3 worm cellular contexts compared by ENCODE assay signal in genomic region chrIV:1224781-1225180, ce11.
TF ChIP-seq lines count a peak whose summit lies in the region.

No protein-coding gene starts in this region.

TF ChIP-seq in whole organism, L1 larva, 84 proteins besides CTCF, POLR2A, EP300 and RAD21:
- TF ChIP-seq blmp-1 (tag; optimal IDR thresholded peaks at IDR 0.05; lab: Kevin White, UChicago) (peak; percentile 94), fkh-4 (tag; optimal IDR thresholded peaks at IDR 0.05; lab: Kevin White, UChicago; ENCODE audit: borderline replicate concordance) (no peak), alr-1 (tag; optimal IDR thresholded peaks at IDR 0.05; lab: Kevin White, UChicago; ENCODE audit: borderline replicate concordance) (no peak)

TF ChIP-seq in whole organism, L3 larva, 47 proteins besides CTCF, POLR2A, EP300 and RAD21:
- TF ChIP-seq elt-1 (tag; optimal IDR thresholded peaks at IDR 0.05; lab: Kevin White, UChicago) (no peak), zag-1 (tag; optimal IDR thresholded peaks at IDR 0.05; lab: Kevin White, UChicago) (no peak), nhr-77 (tag; optimal IDR thresholded peaks at IDR 0.05; lab: Kevin White, UChicago) (no peak), nhr-23 (tag; optimal IDR thresholded peaks at IDR 0.05; lab: Kevin White, UChicago) (peak; percentile 18)

TF ChIP-seq in whole organism, L4 larva, 104 proteins besides CTCF, POLR2A, EP300 and RAD21:
- TF ChIP-seq aha-1 (tag; lab: Kevin White, UChicago), result peak; percentile 11
- no peak for TF ChIP-seq Y105C5A.15 (GFP tag; IDR thresholded peaks at IDR 0.05; lab: Robert Waterston, UW)
- no peak for TF ChIP-seq rbr-2 (tag; optimal IDR thresholded peaks at IDR 0.05; lab: Kevin White, UChicago)
- TF ChIP-seq attf-4 (tag; optimal IDR thresholded peaks at IDR 0.05; lab: Kevin White, UChicago), result no peak

Comparison
In these comparisons a context has a peak if more than half of its experiments do, and no peak if none do; other contexts are left out.
1. Of the 29 proteins assayed by ChIP-seq in both whole organism, L4 larva and whole organism, L1 larva: peak only in whole organism, L4 larva: aha-1; only in whole organism, L1 larva: none; in both: none; in neither: 28.